Worm (Caenorhabditis elegans): ENCODE measurements around the gene ZK938.12.

DNA sequence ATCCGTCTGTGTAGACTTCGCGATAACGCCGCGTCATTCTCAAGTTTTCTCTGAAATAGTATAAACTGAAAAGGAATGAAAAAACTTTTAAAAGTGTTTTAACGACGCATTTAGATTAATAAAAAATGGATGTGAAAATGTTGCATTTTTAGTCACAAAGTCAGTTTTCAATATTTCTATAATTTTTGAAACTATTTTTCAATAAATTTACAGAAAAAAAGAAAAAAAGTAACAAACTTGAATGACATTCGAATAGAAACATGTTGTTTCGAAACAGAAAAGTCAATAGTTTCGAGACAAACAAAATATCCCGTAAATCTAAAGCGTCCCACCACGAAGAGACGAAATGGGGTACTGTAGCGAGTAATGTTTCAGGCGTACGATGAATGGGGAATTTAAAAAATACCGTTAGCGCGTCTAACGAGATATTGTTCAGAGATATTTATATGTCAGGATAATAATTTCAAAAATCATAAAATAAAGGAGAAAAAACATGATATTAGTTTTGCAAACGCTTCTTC is 10.9 kb downstream of the ZK938.12 start, which contains the start of gene rnh-1.2:
- TF ChIP-seq nfya-1 (tag; optimal IDR thresholded peaks at IDR 0.05) (no peak), ceh-24 (tag; optimal IDR thresholded peaks at IDR 0.05) (no peak), ceh-34 (tag; optimal IDR thresholded peaks at IDR 0.05) (no peak), ama-1 (optimal IDR thresholded peaks at IDR 0.05) (no peak), C08G9.2 (tag; optimal IDR thresholded peaks at IDR 0.05) (no peak), unc-86 (tag; optimal IDR thresholded peaks at IDR 0.05) (no peak), F13H6.1 (tag; optimal IDR thresholded peaks at IDR 0.05) (no peak), sdc-2 (tag; optimal IDR thresholded peaks at IDR 0.05) (no peak), ets-4 (tag; optimal IDR thresholded peaks at IDR 0.05) (no peak), pax-1 (tag; optimal IDR thresholded peaks at IDR 0.05) (no peak), ceh-6 (GFP tag; optimal IDR thresholded peaks at IDR 0.05) (no peak)

Measured in whole organism, late embryonic.